In the genomic region with DNA sequence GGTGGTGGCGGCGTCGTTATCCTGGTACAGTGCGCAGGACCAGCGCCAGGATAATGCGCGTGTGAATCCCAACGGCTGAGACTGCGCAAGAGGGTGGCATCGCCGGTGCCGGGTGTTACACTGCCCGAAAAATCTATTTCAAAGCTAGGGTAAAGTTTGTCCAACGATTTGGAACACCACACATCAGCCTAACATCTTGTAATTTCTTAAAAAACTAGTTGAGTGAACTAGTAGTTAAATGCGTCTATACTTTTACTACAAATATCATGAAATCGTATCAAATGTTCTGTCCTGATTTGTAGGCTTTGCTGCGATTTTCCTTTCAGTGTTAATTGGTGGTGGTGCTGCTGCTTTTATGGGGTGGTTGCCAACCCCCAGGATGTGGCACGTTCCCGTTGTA, we compare ENCODE assay signal across 1 fruit fly cellular context.
A peak's percentile ranks its signal among the peaks of the same experiment; 100 is the strongest.
TF ChIP-seq lines count a peak whose summit lies in the region.

No protein-coding gene starts in this region.

TF ChIP-seq in whole organism, embryonic, 481 proteins besides CTCF, POLR2A, EP300 and RAD21 (continued from another document and continues in another):
- TF ChIP-seq chif (GFP tag; optimal IDR thresholded peaks at IDR 0.05; lab: Kevin White, UChicago) (peak in 1 of 2 experiments; percentile 47), sens (GFP tag; lab: Kevin White, UChicago) (peak; percentile 91), sisA (GFP tag; IDR thresholded peaks at IDR 0.05; lab: Robert Waterston, UW) (no peak), CG30431 (GFP tag; optimal IDR thresholded peaks at IDR 0.05; lab: Kevin White, UChicago) (peak; percentile 35), CG15514 (GFP tag; optimal IDR thresholded peaks at IDR 0.05; lab: Kevin White, UChicago) (no peak), CG31441 (GFP tag; IDR thresholded peaks at IDR 0.05; lab: Robert Waterston, UW) (peak; percentile 63), CG6813 (GFP tag; optimal IDR thresholded peaks at IDR 0.05; lab: Kevin White, UChicago) (no peak), CG33557 (GFP tag; optimal IDR thresholded peaks at IDR 0.05; lab: Kevin White, UChicago) (peak; percentile 65), CG3407 (GFP tag; optimal IDR thresholded peaks at IDR 0.05; lab: Kevin White, UChicago) (peak; percentile 25), Awh (GFP tag; IDR thresholded peaks at IDR 0.05; lab: Robert Waterston, UW) (no peak), cas (GFP tag; IDR thresholded peaks at IDR 0.05; lab: Robert Waterston, UW) (no peak), unpg (GFP tag; optimal IDR thresholded peaks at IDR 0.05; lab: Kevin White, UChicago) (peak; percentile 42), tap (tag; optimal IDR thresholded peaks at IDR 0.05; lab: Kevin White, UChicago) (peak; percentile 23), CG17361 (GFP tag; IDR thresholded peaks at IDR 0.05; lab: Robert Waterston, UW) (peak; percentile 58; the same call in 2 of the 3 replicates), CG2678 (tag; optimal IDR thresholded peaks at IDR 0.05; lab: Kevin White, UChicago) (peak; percentile 51), CG8359 (GFP tag; optimal IDR thresholded peaks at IDR 0.05; lab: Kevin White, UChicago; ENCODE audit: borderline replicate concordance) (peak; percentile 30), ssp (GFP tag; IDR thresholded peaks at IDR 0.05; lab: Robert Waterston, UW) (0 out of 2 replicates have a peak, but pooled peaks have one; percentile 23), trem (tag; optimal IDR thresholded peaks at IDR 0.05; lab: Kevin White, UChicago) (peak; percentile 36), zf30C (GFP tag; optimal IDR thresholded peaks at IDR 0.05; lab: Kevin White, UChicago) (peak; percentile 90), tgo (GFP tag; IDR thresholded peaks at IDR 0.05; lab: Robert Waterston, UW) (no peak), Blimp-1 (GFP tag; optimal IDR thresholded peaks at IDR 0.05; lab: Kevin White, UChicago) (peak; percentile 63), CG17802 (tag; optimal IDR thresholded peaks at IDR 0.05; lab: Kevin White, UChicago) (peak; percentile 3), mld (GFP tag; IDR thresholded peaks at IDR 0.05; lab: Robert Waterston, UW; ENCODE audit: partially characterized antibody) (no peak), CG13424 (tag; optimal IDR thresholded peaks at IDR 0.05; lab: Kevin White, UChicago) (peak; percentile 37), CG4424 (GFP tag; optimal IDR thresholded peaks at IDR 0.05; lab: Kevin White, UChicago) (peak; percentile 28), pfk (GFP tag; optimal IDR thresholded peaks at IDR 0.05; lab: Kevin White, UChicago) (no peak), shn (GFP tag; optimal IDR thresholded peaks at IDR 0.05; lab: Kevin White, UChicago) (peak; percentile 5), CG10267 (tag; optimal IDR thresholded peaks at IDR 0.05; lab: Kevin White, UChicago) (peak; percentile 47), CG7556 (GFP tag; optimal IDR thresholded peaks at IDR 0.05; lab: Kevin White, UChicago) (peak; percentile 60), Hr78 (GFP tag; optimal IDR thresholded peaks at IDR 0.05; lab: Kevin White, UChicago) (no peak), dpn (GFP tag; optimal IDR thresholded peaks at IDR 0.05; lab: Kevin White, UChicago) (peak in 1 of 2 experiments; percentile 12), Asciz (GFP tag; optimal IDR thresholded peaks at IDR 0.05; lab: Kevin White, UChicago) (peak; percentile 18), CG15479 (GFP tag; optimal IDR thresholded peaks at IDR 0.05; lab: Kevin White, UChicago) (no peak), zfh1 (GFP tag; IDR thresholded peaks at IDR 0.05; lab: Robert Waterston, UW) (peak; percentile 48; the same call in 1 of the 3 replicates), CG5245 (GFP tag; optimal IDR thresholded peaks at IDR 0.05; lab: Kevin White, UChicago) (peak; percentile 11), Side (GFP tag; optimal IDR thresholded peaks at IDR 0.05; lab: Kevin White, UChicago) (no peak), onecut (GFP tag; IDR thresholded peaks at IDR 0.05; lab: Robert Waterston, UW) (0 out of 2 replicates have a peak, but pooled peaks have one; percentile 9), nau (GFP tag; optimal IDR thresholded peaks at IDR 0.05; lab: Kevin White, UChicago) (no peak), pum (GFP tag; optimal IDR thresholded peaks at IDR 0.05; lab: Kevin White, UChicago) (peak; percentile 20), CG17829 (tag; optimal IDR thresholded peaks at IDR 0.05; lab: Kevin White, UChicago) (peak; percentile 66), Optix (GFP tag; IDR thresholded peaks at IDR 0.05; lab: Robert Waterston, UW) (0 out of 3 replicates have a peak, but pooled peaks have one; percentile 14), ttk (GFP tag; IDR thresholded peaks at IDR 0.05; lab: Robert Waterston, UW) (peak; percentile 46; the same call in 1 of the 2 replicates), NC2α (GFP tag; optimal IDR thresholded peaks at IDR 0.05; lab: Kevin White, UChicago) (peak; percentile 31), Bteb2 (GFP tag; optimal IDR thresholded peaks at IDR 0.05; lab: Kevin White, UChicago) (no peak), dmrt11E (tag; optimal IDR thresholded peaks at IDR 0.05; lab: Kevin White, UChicago) (peak; percentile 84), kni (GFP tag; optimal IDR thresholded peaks at IDR 0.05; lab: Kevin White, UChicago) (peak; percentile 0), CG4820 (GFP tag; optimal IDR thresholded peaks at IDR 0.05; lab: Kevin White, UChicago) (peak; percentile 8), CG11456 (GFP tag; IDR thresholded peaks at IDR 0.05; lab: Robert Waterston, UW) (no peak), Hr39 (optimal IDR thresholded peaks at IDR 0.05; lab: Kevin White, UChicago) (no peak), CG14710 (tag; optimal IDR thresholded peaks at IDR 0.05; lab: Kevin White, UChicago) (peak; percentile 64), CG17359 (tag; optimal IDR thresholded peaks at IDR 0.05; lab: Kevin White, UChicago) (peak; percentile 7), CG9609 (GFP tag; optimal IDR thresholded peaks at IDR 0.05; lab: Kevin White, UChicago) (peak; percentile 23), CG13894 (tag; optimal IDR thresholded peaks at IDR 0.05; lab: Kevin White, UChicago) (no peak), Mad (GFP tag; optimal IDR thresholded peaks at IDR 0.05; lab: Kevin White, UChicago) (no peak), CkIIα-i1 (GFP tag; IDR thresholded peaks at IDR 0.05; lab: Robert Waterston, UW) (no peak), dan (GFP tag; IDR thresholded peaks at IDR 0.05; lab: Robert Waterston, UW) (0 out of 2 replicates have a peak, but pooled peaks have one; percentile 33), Nf-YC (tag; optimal IDR thresholded peaks at IDR 0.05; lab: Kevin White, UChicago) (no peak), CG11723 (GFP tag; optimal IDR thresholded peaks at IDR 0.05; lab: Kevin White, UChicago) (no peak), CG2875 (GFP tag; optimal IDR thresholded peaks at IDR 0.05; lab: Kevin White, UChicago) (peak; percentile 39), Hr51 (GFP tag; optimal IDR thresholded peaks at IDR 0.05; lab: Kevin White, UChicago) (peak in 1 of 2 experiments; percentile 21), dmrt99B (tag; optimal IDR thresholded peaks at IDR 0.05; lab: Kevin White, UChicago) (peak; percentile 41), CG16815 (GFP tag; optimal IDR thresholded peaks at IDR 0.05; lab: Kevin White, UChicago) (peak; percentile 47), bsh (GFP tag; optimal IDR thresholded peaks at IDR 0.05; lab: Kevin White, UChicago) (peak in 1 of 2 experiments; percentile 78), lola (GFP tag; optimal IDR thresholded peaks at IDR 0.05; lab: Kevin White, UChicago) (peak in 1 of 3 experiments; percentile 76), CG6272 (GFP tag; IDR thresholded peaks at IDR 0.05; lab: Robert Waterston, UW) (no peak), NC2β (GFP tag; optimal IDR thresholded peaks at IDR 0.05; lab: Kevin White, UChicago) (peak; percentile 54), CG18599 (GFP tag; optimal IDR thresholded peaks at IDR 0.05; lab: Kevin White, UChicago) (peak; percentile 21), Gsc (GFP tag; IDR thresholded peaks at IDR 0.05; lab: Robert Waterston, UW) (no peak), Antp (GFP tag; optimal IDR thresholded peaks at IDR 0.05; lab: Kevin White, UChicago) (peak; percentile 21), sc (optimal IDR thresholded peaks at IDR 0.05; lab: Kevin White, UChicago) (no peak), sc (GFP tag; optimal IDR thresholded peaks at IDR 0.05; lab: Kevin White, UChicago) (peak; percentile 49), CG12942 (GFP tag; optimal IDR thresholded peaks at IDR 0.05; lab: Kevin White, UChicago) (no peak), CG9727 (GFP tag; optimal IDR thresholded peaks at IDR 0.05; lab: Kevin White, UChicago) (peak; percentile 61), CG10959 (GFP tag; IDR thresholded peaks at IDR 0.05; lab: Robert Waterston, UW) (peak; percentile 53), CG6689 (GFP tag; IDR thresholded peaks at IDR 0.05; lab: Robert Waterston, UW) (peak; percentile 46), Hr3 (GFP tag; optimal IDR thresholded peaks at IDR 0.05; lab: Kevin White, UChicago) (peak; percentile 24), PHDP (tag; optimal IDR thresholded peaks at IDR 0.05; lab: Kevin White, UChicago) (peak; percentile 31), Spps (tag; optimal IDR thresholded peaks at IDR 0.05; lab: Kevin White, UChicago) (peak; percentile 51), sima (GFP tag; optimal IDR thresholded peaks at IDR 0.05; lab: Kevin White, UChicago) (no peak), aop (GFP tag; IDR thresholded peaks at IDR 0.05; lab: Robert Waterston, UW) (no peak), phol (tag; optimal IDR thresholded peaks at IDR 0.05; lab: Kevin White, UChicago) (peak; percentile 54), CG7786 (GFP tag; optimal IDR thresholded peaks at IDR 0.05; lab: Kevin White, UChicago) (peak; percentile 3), CG2120 (GFP tag; optimal IDR thresholded peaks at IDR 0.05; lab: Kevin White, UChicago) (no peak), Xbp1 (GFP tag; optimal IDR thresholded peaks at IDR 0.05; lab: Kevin White, UChicago) (peak; percentile 3), lmd (GFP tag; IDR thresholded peaks at IDR 0.05; lab: Robert Waterston, UW) (peak; percentile 9; the same call in 1 of the 2 replicates), pnt (GFP tag; optimal IDR thresholded peaks at IDR 0.05; lab: Kevin White, UChicago) (peak; percentile 40), Xrp1 (GFP tag; IDR thresholded peaks at IDR 0.05; lab: Robert Waterston, UW) (peak; percentile 75), CG32532 (GFP tag; IDR thresholded peaks at IDR 0.05; lab: Robert Waterston, UW) (no peak), ERR (GFP tag; optimal IDR thresholded peaks at IDR 0.05; lab: Kevin White, UChicago) (no peak), chn (GFP tag; optimal IDR thresholded peaks at IDR 0.05; lab: Kevin White, UChicago) (peak; percentile 11), Ssrp (tag; optimal IDR thresholded peaks at IDR 0.05; lab: Kevin White, UChicago) (peak; percentile 53), gcm (GFP tag; optimal IDR thresholded peaks at IDR 0.05; lab: Kevin White, UChicago) (peak; percentile 28), CG8388 (GFP tag; optimal IDR thresholded peaks at IDR 0.05; lab: Kevin White, UChicago) (peak; percentile 60), p53 (GFP tag; optimal IDR thresholded peaks at IDR 0.05; lab: Kevin White, UChicago) (no peak), D (optimal IDR thresholded peaks at IDR 0.05; lab: Kevin White, UChicago) (no peak), D (GFP tag; optimal IDR thresholded peaks at IDR 0.05; lab: Kevin White, UChicago) (peak; percentile 46), CG8089 (GFP tag; optimal IDR thresholded peaks at IDR 0.05; lab: Kevin White, UChicago) (no peak), CG6254 (GFP tag; optimal IDR thresholded peaks at IDR 0.05; lab: Kevin White, UChicago) (peak; percentile 35), grau (tag; optimal IDR thresholded peaks at IDR 0.05; lab: Kevin White, UChicago) (peak; percentile 53), Mes4 (GFP tag; optimal IDR thresholded peaks at IDR 0.05; lab: Kevin White, UChicago) (peak; percentile 12), nmo (GFP tag; optimal IDR thresholded peaks at IDR 0.05; lab: Kevin White, UChicago) (peak; percentile 43), Rx (GFP tag; IDR thresholded peaks at IDR 0.05; lab: Robert Waterston, UW) (0 out of 2 replicates have a peak, but pooled peaks have one; percentile 4), peb (GFP tag; IDR thresholded peaks at IDR 0.05; lab: Robert Waterston, UW) (0 out of 2 replicates have a peak, but pooled peaks have one; percentile 10), CG4854 (GFP tag; optimal IDR thresholded peaks at IDR 0.05; lab: Kevin White, UChicago) (no peak), CG15601 (tag; optimal IDR thresholded peaks at IDR 0.05; lab: Kevin White, UChicago) (peak; percentile 56), rib (GFP tag; IDR thresholded peaks at IDR 0.05; lab: Robert Waterston, UW) (no peak), tin (GFP tag; optimal IDR thresholded peaks at IDR 0.05; lab: Kevin White, UChicago) (peak; percentile 19), CG7839 (tag; optimal IDR thresholded peaks at IDR 0.05; lab: Kevin White, UChicago) (peak; percentile 51), CG15696 (tag; optimal IDR thresholded peaks at IDR 0.05; lab: Kevin White, UChicago) (peak; percentile 45), Oli (tag; optimal IDR thresholded peaks at IDR 0.05; lab: Kevin White, UChicago) (peak; percentile 52), E2f2 (GFP tag; IDR thresholded peaks at IDR 0.05; lab: Robert Waterston, UW) (peak; percentile 12; the same call in 1 of the 2 replicates), CG1647 (GFP tag; optimal IDR thresholded peaks at IDR 0.05; lab: Kevin White, UChicago) (no peak), CG10274 (GFP tag; optimal IDR thresholded peaks at IDR 0.05; lab: Kevin White, UChicago) (no peak), stc (GFP tag; IDR thresholded peaks at IDR 0.05; lab: Robert Waterston, UW) (no peak), gem (tag; optimal IDR thresholded peaks at IDR 0.05; lab: Kevin White, UChicago) (peak; percentile 69), ci (GFP tag; IDR thresholded peaks at IDR 0.05; lab: Robert Waterston, UW) (0 out of 3 replicates have a peak, but pooled peaks have one; percentile 48), CG17385 (GFP tag; optimal IDR thresholded peaks at IDR 0.05; lab: Kevin White, UChicago) (peak; percentile 19), Sox102F (GFP tag; optimal IDR thresholded peaks at IDR 0.05; lab: Kevin White, UChicago) (peak; percentile 15), CG18262 (tag; optimal IDR thresholded peaks at IDR 0.05; lab: Kevin White, UChicago) (peak; percentile 78), CG9876 (GFP tag; optimal IDR thresholded peaks at IDR 0.05; lab: Kevin White, UChicago) (no peak), ewg (GFP tag; optimal IDR thresholded peaks at IDR 0.05; lab: Kevin White, UChicago) (peak; percentile 89), ATbp (GFP tag; optimal IDR thresholded peaks at IDR 0.05; lab: Kevin White, UChicago) (peak; percentile 44), wor (GFP tag; IDR thresholded peaks at IDR 0.05; lab: Robert Waterston, UW) (0 out of 2 replicates have a peak, but pooled peaks have one; percentile 12), CG12744 (GFP tag; optimal IDR thresholded peaks at IDR 0.05; lab: Kevin White, UChicago) (no peak), row (GFP tag; IDR thresholded peaks at IDR 0.05; lab: Robert Waterston, UW) (peak; percentile 75), CG17328 (GFP tag; IDR thresholded peaks at IDR 0.05; lab: Robert Waterston, UW) (peak; percentile 43; the same call in 1 of the 2 replicates)
